Worm (Caenorhabditis elegans) whole organism, L1 larva: ENCODE results near the gene F38B6.3.

Experiments
- aly-2 ChIP-seq: fragments of 150-350 bp; optimal IDR thresholded peaks from 2 replicates; lab custom pipeline; 2014; ENCODE audit warnings: missing biosample characterization, missing genetic modification characterization
- blmp-1 ChIP-seq: fragments of 150-350 bp; optimal IDR thresholded peaks from 2 replicates; lab custom pipeline; 2014; ENCODE audit warnings: missing biosample characterization, missing genetic modification characterization
- fkh-4 ChIP-seq: sonication (generic microtip); optimal IDR thresholded peaks from 2 replicates; lab custom pipeline; 2016; ENCODE audit warnings: missing compliant biosample characterization, missing genetic modification characterization, borderline replicate concordance
- lsy-2 ChIP-seq, 2 experiments: fragments of 150-350 bp; optimal IDR thresholded peaks; 2 replicates each; lab custom pipeline; 2014; ENCODE audit warnings: missing biosample characterization in 2 of 2, missing genetic modification characterization in 2 of 2
- nhr-11 ChIP-seq: fragments of 150-350 bp; optimal IDR thresholded peaks from 2 replicates; lab custom pipeline; 2014; ENCODE audit warnings: missing biosample characterization, missing genetic modification characterization
- sox-4 ChIP-seq: sonication (generic microtip); optimal IDR thresholded peaks from 2 replicates; lab custom pipeline; 2016; ENCODE audit warnings: missing genetic modification characterization, missing compliant biosample characterization
- sptf-1 ChIP-seq: fragments of 150-350 bp; optimal IDR thresholded peaks from 2 replicates; lab custom pipeline; 2014; ENCODE audit warnings: missing biosample characterization, missing genetic modification characterization
- tbx-2 ChIP-seq: sonication (generic microtip); optimal IDR thresholded peaks from 2 replicates; lab custom pipeline; 2016; ENCODE audit warnings: missing genetic modification characterization, missing compliant biosample characterization

DNA sequence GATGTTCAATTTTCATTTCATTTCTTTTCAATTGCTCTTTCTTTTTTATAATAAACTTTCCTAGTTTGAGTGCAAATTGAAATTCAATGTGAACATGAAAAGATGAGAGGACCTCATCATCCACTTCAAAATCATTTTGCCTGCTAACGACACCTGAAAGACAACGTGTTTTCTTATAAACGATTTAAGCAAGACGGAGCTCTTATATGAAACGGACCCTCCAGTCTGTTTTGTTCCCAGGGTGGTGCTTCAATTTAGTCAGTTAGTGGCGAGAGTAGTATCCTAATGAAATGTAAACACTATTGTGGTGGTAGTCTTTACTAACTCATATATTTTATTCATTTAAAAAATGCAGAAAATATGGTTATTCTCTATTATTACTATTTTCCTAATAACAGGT, 15.8 kb downstream of the F38B6.3 start, which contains the start of gene acr-3:
- TF ChIP-seq sptf-1 (tag; lab: Kevin White, UChicago), result no peak
- no peak for TF ChIP-seq fkh-4 (tag; lab: Kevin White, UChicago)
- TF ChIP-seq aly-2 (tag; lab: Kevin White, UChicago), result no peak
- TF ChIP-seq lsy-2 (tag; optimal IDR thresholded peaks at IDR 0.05; lab: Kevin White, UChicago), result no peak
- no peak for TF ChIP-seq nhr-11 (tag; lab: Kevin White, UChicago)
- no peak for TF ChIP-seq sox-4 (tag; lab: Kevin White, UChicago)
- no peak for TF ChIP-seq blmp-1
- no peak for TF ChIP-seq tbx-2 (tag; lab: Kevin White, UChicago)
